Worm (Caenorhabditis elegans): Measurements from ENCODE around the gene gtf-2H1.

The gtf-2H1 gene

ce11 chrIV:192046-192445 is 39.5 kb downstream of the gtf-2H1 start, which contains the start of gene Y38C1AA.12 (continued):
- TF ChIP-seq lsy-27 (tag; optimal IDR thresholded peaks at IDR 0.05; ENCODE audit: borderline replicate concordance, insufficient read depth) (no peak), F57C9.4 (tag; optimal IDR thresholded peaks at IDR 0.05) (peak; percentile 31), him-1 (tag; optimal IDR thresholded peaks at IDR 0.05) (peak; percentile 84), ztf-3 (GFP tag; optimal IDR thresholded peaks at IDR 0.05) (no peak), madf-3 (GFP tag; IDR thresholded peaks at IDR 0.05) (peak; percentile 87), Y53G8AR.9 (GFP tag; conservative IDR thresholded peaks at IDR 0.05) (peak; percentile 46; the same call in 1 of the 2 replicates), repo-1 (tag; optimal IDR thresholded peaks at IDR 0.05) (no peak), B0035.1 (tag; optimal IDR thresholded peaks at IDR 0.05) (no peak), egrh-3 (GFP tag; IDR thresholded peaks at IDR 0.05) (no peak; the same call in 1 of the 2 replicates), xnd-1 (tag; optimal IDR thresholded peaks at IDR 0.05) (no peak), lir-1 (GFP tag; conservative IDR thresholded peaks at IDR 0.05) (0 out of 2 replicates have a peak, but pooled peaks have one; percentile 40), zim-3 (tag; optimal IDR thresholded peaks at IDR 0.05) (peak; percentile 98), hmg-20 (GFP tag; IDR thresholded peaks at IDR 0.05) (peak; percentile 63; the same call in 1 of the 2 replicates), lsl-1 (GFP tag; optimal IDR thresholded peaks at IDR 0.05) (peak; percentile 47), ztf-22 (GFP tag; optimal IDR thresholded peaks at IDR 0.05) (no peak), pha-4 (tag; optimal IDR thresholded peaks at IDR 0.05) (no peak), Y53F4B.3 (GFP tag; IDR thresholded peaks at IDR 0.05) (no peak), F22D6.2 (tag; optimal IDR thresholded peaks at IDR 0.05) (peak; percentile 55), sdz-38 (tag; optimal IDR thresholded peaks at IDR 0.05) (no peak), K12H6.12 (tag; optimal IDR thresholded peaks at IDR 0.05) (peak; percentile 79), F49E8.2 (tag; optimal IDR thresholded peaks at IDR 0.05; ENCODE audit: insufficient read depth) (no peak), ceh-91 (GFP tag; IDR thresholded peaks at IDR 0.05) (peak; percentile 51), akir-1 (GFP tag; optimal IDR thresholded peaks at IDR 0.05) (no peak), let-607 (tag; optimal IDR thresholded peaks at IDR 0.05) (peak in 1 of 2 experiments; percentile 78), F23B12.7 (tag; optimal IDR thresholded peaks at IDR 0.05; ENCODE audit: insufficient read depth) (peak; percentile 41), die-1 (tag; optimal IDR thresholded peaks at IDR 0.05) (no peak), nhr-90 (tag; optimal IDR thresholded peaks at IDR 0.05) (no peak), F55B11.4 (tag; optimal IDR thresholded peaks at IDR 0.05; ENCODE audit: borderline replicate concordance, insufficient read depth) (no peak), T07F8.4 (tag; optimal IDR thresholded peaks at IDR 0.05) (no peak), F57A8.1 (GFP tag; optimal IDR thresholded peaks at IDR 0.05) (no peak), F37B4.10 (GFP tag; IDR thresholded peaks at IDR 0.05) (no peak), nhr-80 (tag; optimal IDR thresholded peaks at IDR 0.05) (peak; percentile 11), ztf-25 (GFP tag; IDR thresholded peaks at IDR 0.05) (peak; percentile 83; the same call in 1 of the 2 replicates), zfh-2 (GFP tag; conservative IDR thresholded peaks at IDR 0.05) (no peak), tbp1 (GFP tag; optimal IDR thresholded peaks at IDR 0.05) (peak; percentile 40), hsf-1 (GFP tag; IDR thresholded peaks at IDR 0.05) (no peak), rec-8 (tag; optimal IDR thresholded peaks at IDR 0.05) (peak; percentile 17 to 38), snpc-1.3 (tag; optimal IDR thresholded peaks at IDR 0.05; ENCODE audit: insufficient read depth) (no peak), aptf-3 (GFP tag; IDR thresholded peaks at IDR 0.05) (no peak), mcd-1 (GFP tag; IDR thresholded peaks at IDR 0.05) (peak; percentile 78), D2030.7 (GFP tag; IDR thresholded peaks at IDR 0.05) (peak; percentile 87), pbrm-1 (GFP tag; IDR thresholded peaks at IDR 0.05) (no peak), cebp-1 (GFP tag; IDR thresholded peaks at IDR 0.05) (peak; percentile 62), cebp-1 (tag; optimal IDR thresholded peaks at IDR 0.05) (peak; percentile 70), attf-3 (GFP tag; conservative IDR thresholded peaks at IDR 0.05) (peak; percentile 94), attf-6 (GFP tag; IDR thresholded peaks at IDR 0.05) (no peak), madf-8 (GFP tag; conservative IDR thresholded peaks at IDR 0.05) (no peak)

Data from whole organism, young adult.